Worm (Caenorhabditis elegans) whole organism, L4 larva: ENCODE measurements around the gene F07C3.9.

Source experiments
- F44E2.7 ChIP-seq: fragments of 200-800 bp; sonication (Bioruptor generic); IDR thresholded peaks from 2 replicates; pipeline ENCODE4 v2.1.2; 2022; ENCODE audit warnings: missing genetic modification characterization, missing compliant biosample characterization
- Y75B8A.6 ChIP-seq: fragments of 200-800 bp; sonication (Bioruptor generic); IDR thresholded peaks from 2 replicates; pipeline ENCODE4 v1.3.6; 2022; ENCODE audit warnings: missing genetic modification reagents, missing genetic modification characterization, missing compliant biosample characterization
- ZK337.2 ChIP-seq: fragments of 200-800 bp; sonication (Bioruptor generic); IDR thresholded peaks from 2 replicates; pipeline ENCODE4 v1.3.6; 2022; ENCODE audit warnings: missing genetic modification reagents, missing genetic modification characterization, missing compliant biosample characterization
- aha-1 ChIP-seq: fragments of 150-350 bp; peaks from one replicate; lab custom pipeline; 2014; ENCODE audit warnings: missing biosample characterization, missing genetic modification characterization
- aly-2 ChIP-seq: sonication (generic microtip); optimal IDR thresholded peaks from 2 replicates; lab custom pipeline; 2018; ENCODE audit warnings: missing biosample characterization, missing genetic modification characterization
- ceh-28 ChIP-seq: fragments of 150-350 bp; optimal IDR thresholded peaks from 2 replicates; lab custom pipeline; 2014; ENCODE audit warnings: missing biosample characterization, missing genetic modification reagents, missing genetic modification characterization
- ces-1 ChIP-seq: fragments of 150-350 bp; sonication (generic microtip); optimal IDR thresholded peaks from 4 replicates; lab custom pipeline; 2014; ENCODE audit warnings: missing biosample characterization, missing genetic modification reagents, missing genetic modification characterization
- daf-12 ChIP-seq: fragments of 150-350 bp; optimal IDR thresholded peaks from 2 replicates; lab custom pipeline; 2014; ENCODE audit warnings: missing biosample characterization, missing genetic modification reagents, missing genetic modification characterization
- daf-16 ChIP-seq, 3 experiments: sonication (generic microtip); optimal IDR thresholded peaks; 2 replicates each; lab custom pipeline; 2016 to 2017; ENCODE audit warnings: missing genetic modification characterization in 3 of 3, missing genetic modification reagents in 3 of 3, mild to moderate bottlenecking in 2 of 3, missing compliant biosample characterization in 2 of 3, missing biosample characterization in 1 of 3, moderate library complexity in 1 of 3
- daf-8 ChIP-seq: fragments of 200-800 bp; sonication (Bioruptor generic); IDR thresholded peaks from 2 replicates; pipeline ENCODE4 v1.3.6; 2022; ENCODE audit warnings: missing genetic modification characterization, missing compliant biosample characterization
- dmd-6 ChIP-seq: fragments of 200-800 bp; sonication (Bioruptor generic); IDR thresholded peaks from 2 replicates; pipeline ENCODE4 v1.3.6; 2022; ENCODE audit warnings: missing genetic modification reagents, missing genetic modification characterization, missing compliant biosample characterization
- dve-1 ChIP-seq: sonication (generic microtip); optimal IDR thresholded peaks from 2 replicates; lab custom pipeline; 2017; ENCODE audit warnings: antibody characterized with exemption, mild to moderate bottlenecking, missing genetic modification characterization, missing compliant biosample characterization; ENCODE audit not compliant: insufficient read depth
- egl-27 ChIP-seq: sonication (generic microtip); optimal IDR thresholded peaks from 3 replicates; lab custom pipeline; 2017; ENCODE audit warnings: missing biosample characterization, missing genetic modification reagents, missing genetic modification characterization
- fos-1 ChIP-seq: fragments of 150-350 bp; optimal IDR thresholded peaks from 2 replicates; lab custom pipeline; 2014; ENCODE audit warnings: missing biosample characterization, missing genetic modification characterization
- hif-1 ChIP-seq, 2 experiments: sonication (generic microtip); optimal IDR thresholded peaks; 2 replicates each; lab custom pipeline; 2016 to 2017; ENCODE audit warnings: missing compliant biosample characterization in 2 of 2, missing genetic modification characterization in 2 of 2, missing genetic modification reagents in 2 of 2, missing genotype in 2 of 2, mild to moderate bottlenecking in 1 of 2
- lim-7 ChIP-seq: fragments of 200-800 bp; sonication (Bioruptor generic); IDR thresholded peaks from 2 replicates; pipeline ENCODE4 v1.3.6; 2022; ENCODE audit warnings: missing genetic modification characterization, missing compliant biosample characterization
- lsy-2 ChIP-seq, 2 experiments: fragments of 150-350 bp in 1 of 2; sonication (generic microtip) in 1 of 2; optimal IDR thresholded peaks; 2 replicates each; lab custom pipeline; 2014 to 2017; ENCODE audit warnings: missing biosample characterization in 2 of 2, missing genetic modification characterization in 2 of 2
- nhr-11 ChIP-seq: fragments of 150-350 bp; optimal IDR thresholded peaks from 2 replicates; lab custom pipeline; 2014; ENCODE audit warnings: missing biosample characterization, missing genetic modification characterization
- nhr-25 ChIP-seq: sonication (generic microtip); optimal IDR thresholded peaks from 2 replicates; lab custom pipeline; 2017; ENCODE audit warnings: missing genetic modification characterization, mild to moderate bottlenecking, missing compliant biosample characterization, antibody characterized with exemption, moderate library complexity, borderline replicate concordance; ENCODE audit not compliant: insufficient read depth
- nhr-28 ChIP-seq: fragments of 150-350 bp; optimal IDR thresholded peaks from 2 replicates; lab custom pipeline; 2014; ENCODE audit warnings: missing biosample characterization, missing genetic modification characterization
- nhr-41 ChIP-seq: fragments of 200-800 bp; sonication (Bioruptor generic); IDR thresholded peaks from 2 replicates; pipeline ENCODE4 v1.3.6; 2022; ENCODE audit warnings: missing genetic modification reagents, missing genetic modification characterization, missing compliant biosample characterization
- nhr-6 ChIP-seq: fragments of 150-350 bp; optimal IDR thresholded peaks from 2 replicates; lab custom pipeline; 2014; ENCODE audit warnings: missing biosample characterization, missing genetic modification characterization
- nhr-76 ChIP-seq: fragments of 150-350 bp; optimal IDR thresholded peaks from 2 replicates; lab custom pipeline; 2014; ENCODE audit warnings: missing biosample characterization, missing genetic modification characterization
- nhr-77 ChIP-seq: fragments of 150-350 bp; optimal IDR thresholded peaks from 2 replicates; lab custom pipeline; 2014; ENCODE audit warnings: missing biosample characterization, missing genetic modification characterization
- pqm-1 ChIP-seq: sonication (generic microtip); optimal IDR thresholded peaks from 2 replicates; lab custom pipeline; 2017; ENCODE audit warnings: missing biosample characterization, missing genetic modification characterization
- rbr-2 ChIP-seq: sonication (generic microtip); optimal IDR thresholded peaks from 2 replicates; lab custom pipeline; 2016; ENCODE audit warnings: missing genotype, missing genetic modification characterization, missing compliant biosample characterization
- skn-1 ChIP-seq: fragments of 150-350 bp; optimal IDR thresholded peaks from 2 replicates; lab custom pipeline; 2014; ENCODE audit warnings: missing biosample characterization, missing genetic modification characterization
- spr-1 ChIP-seq: sonication (generic microtip); optimal IDR thresholded peaks from 2 replicates; lab custom pipeline; 2016; ENCODE audit warnings: mild to moderate bottlenecking, missing genetic modification characterization, missing compliant biosample characterization
- unc-130 ChIP-seq: sonication (generic microtip); optimal IDR thresholded peaks from 2 replicates; lab custom pipeline; 2016; ENCODE audit warnings: missing genetic modification reagents, missing genetic modification characterization, missing compliant biosample characterization
- unc-39 ChIP-seq: sonication (generic microtip); optimal IDR thresholded peaks from 2 replicates; lab custom pipeline; 2017; ENCODE audit warnings: missing biosample characterization, missing genetic modification characterization
- unc-62 ChIP-seq, 3 experiments: fragments of 150-350 bp in 1 of 3; sonication (generic microtip); optimal IDR thresholded peaks in 2 of 3; peaks in 1 of 3; 1 replicate in 1 of 3; 2 replicates in 2 of 3; lab custom pipeline; 2014 to 2017; ENCODE audit warnings: missing biosample characterization in 3 of 3, missing genetic modification characterization in 3 of 3, missing genetic modification reagents in 3 of 3, missing genotype in 1 of 3
- vab-7 ChIP-seq: fragments of 200-800 bp; sonication (Bioruptor generic); IDR thresholded peaks from 2 replicates; pipeline ENCODE4 v1.3.6; 2022; ENCODE audit warnings: missing genetic modification reagents, missing genetic modification characterization, missing compliant biosample characterization
- zfp-3 ChIP-seq: fragments of 200-800 bp; sonication (Bioruptor generic); conservative IDR thresholded peaks from 2 replicates; pipeline ENCODE4 v1.3.6; 2022; ENCODE audit warnings: missing genetic modification reagents, missing genetic modification characterization, missing compliant biosample characterization
- zip-2 ChIP-seq: fragments of 150-350 bp; optimal IDR thresholded peaks from 2 replicates; lab custom pipeline; 2014; ENCODE audit warnings: missing biosample characterization, missing genetic modification characterization

F07C3.9 gene

DNA sequence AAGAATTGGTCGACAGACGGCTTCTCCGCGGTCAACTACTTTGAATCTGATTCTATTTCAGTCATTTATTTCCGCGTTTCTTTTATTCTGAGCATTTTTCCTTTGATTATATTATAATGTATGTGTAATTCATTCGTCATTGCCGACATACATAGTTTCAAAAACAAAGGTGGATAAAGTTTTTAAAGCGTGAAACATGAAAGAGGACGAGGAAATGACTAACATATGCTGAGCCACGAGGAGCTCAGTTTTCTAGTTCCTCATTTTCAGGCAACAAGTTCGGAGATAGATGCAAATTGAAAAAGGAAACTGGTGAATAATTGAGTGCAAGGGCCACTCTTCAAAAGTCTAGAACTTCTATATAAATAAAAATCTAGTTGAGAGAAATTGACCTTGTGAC is 13.8 kb upstream of the F07C3.9 start:
- TF ChIP-seq aha-1 (tag; lab: Kevin White, UChicago) (peak; percentile 86), zip-2 (tag; lab: Kevin White, UChicago) (no peak)

DNA sequence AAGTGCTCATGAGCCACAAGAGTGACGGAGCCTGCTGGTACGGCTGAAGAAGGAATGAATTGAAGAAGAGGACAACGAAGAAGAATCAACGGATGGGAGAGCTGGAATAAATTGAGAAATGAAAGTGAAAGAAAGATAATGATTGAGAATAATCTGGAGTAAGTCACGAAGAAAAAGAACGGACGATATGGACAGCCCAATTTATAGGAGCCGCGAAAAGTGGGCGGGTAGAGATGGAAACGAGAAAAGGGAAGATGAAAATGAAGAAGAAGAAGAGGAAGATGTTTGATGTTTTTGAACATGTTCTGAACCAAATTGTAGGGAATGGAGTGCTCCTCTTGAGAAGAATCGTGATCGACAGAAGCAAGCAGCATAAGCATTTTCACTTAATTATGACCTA is 12.0 kb upstream of the F07C3.9 start, which contains the start of gene slc-17.7:
TSS of gene slc-17.7 (minus strand) at position 101 of the 400 bp plus-strand sequence.
- TF ChIP-seq zfp-3 (GFP tag; lab: Robert Waterston, UW) (no peak), unc-130 (GFP tag; lab: Kevin White, UChicago) (no peak), daf-12 (tag; lab: Kevin White, UChicago) (no peak), ZK337.2 (GFP tag; lab: Robert Waterston, UW) (no peak), spr-1 (tag; lab: Kevin White, UChicago) (no peak), lsy-2 (tag; optimal IDR thresholded peaks at IDR 0.05; lab: Kevin White, UChicago) (no peak), nhr-6 (no peak), ceh-28 (tag; lab: Kevin White, UChicago) (no peak), unc-39 (tag; lab: Kevin White, UChicago) (no peak), nhr-77 (no peak), nhr-76 (tag; lab: Kevin White, UChicago) (no peak), aly-2 (tag; lab: Kevin White, UChicago) (no peak), pqm-1 (tag; lab: Kevin White, UChicago) (no peak), hif-1 (tag; optimal IDR thresholded peaks at IDR 0.05; lab: Kevin White, UChicago) (no peak), egl-27 (tag; lab: Kevin White, UChicago) (no peak), nhr-25 (tag; lab: Kevin White, UChicago) (no peak), aha-1 (tag; lab: Kevin White, UChicago) (no peak), ces-1 (GFP tag; lab: Kevin White, UChicago) (no peak)
- TF ChIP-seq, all 104 proteins: peak for 0

DNA sequence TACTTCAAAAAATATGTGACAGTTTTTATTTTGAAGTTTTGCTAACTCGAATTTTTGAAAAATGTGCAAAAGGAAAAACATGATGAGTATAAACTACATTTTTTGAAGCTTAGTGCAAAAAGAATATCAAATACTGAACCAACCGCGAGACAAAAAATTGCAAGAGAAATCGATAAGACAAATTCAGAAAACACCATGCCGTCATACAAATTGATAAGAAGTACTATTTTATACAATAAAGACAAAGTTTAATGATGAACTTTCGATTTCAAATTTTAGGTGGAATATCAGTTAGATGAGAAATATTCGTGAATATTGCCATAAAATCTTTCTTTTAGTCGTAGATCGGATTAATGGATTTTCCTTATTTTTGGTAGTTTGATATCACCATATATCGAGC is 8.3 kb upstream of the F07C3.9 start:
- TF ChIP-seq nhr-41 (GFP tag; lab: Robert Waterston, UW) (no peak), dve-1 (tag; lab: Kevin White, UChicago) (peak; percentile 22), nhr-28 (tag; lab: Kevin White, UChicago) (peak; percentile 43), skn-1 (no peak), unc-130 (GFP tag; lab: Kevin White, UChicago) (no peak), dmd-6 (peak; percentile 47), nhr-77 (peak; percentile 7), daf-16 (GFP tag; optimal IDR thresholded peaks at IDR 0.05; lab: Kevin White, UChicago) (no peak), daf-16 (tag; optimal IDR thresholded peaks at IDR 0.05; lab: Kevin White, UChicago) (peak; percentile 52)
- TF ChIP-seq, all 104 proteins: peak for 5

DNA sequence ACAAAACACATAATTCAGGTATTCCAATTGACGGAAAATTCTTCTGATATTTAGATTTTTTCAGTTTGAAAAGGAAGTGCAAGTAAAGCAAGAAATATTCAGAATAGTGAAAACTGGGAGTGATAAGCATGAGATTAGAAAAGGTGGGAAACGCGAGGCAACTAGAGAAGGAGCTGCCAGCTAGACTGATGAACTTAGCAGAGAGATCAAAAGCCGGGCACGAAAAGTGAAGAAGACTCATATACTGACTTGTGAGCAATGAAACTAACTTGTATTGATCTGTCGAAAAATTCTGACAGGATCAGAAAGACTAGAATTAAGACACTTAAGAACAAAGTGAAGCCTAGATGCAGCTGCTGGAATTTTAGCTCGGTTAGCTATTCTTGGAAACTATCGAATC is 7.0 kb upstream of the F07C3.9 start, which contains the start of gene nhr-36:
TSS of gene nhr-36 (minus strand) at position 101 of the 400 bp plus-strand sequence.
- TF ChIP-seq rbr-2 (tag; lab: Kevin White, UChicago) (no peak), unc-62 (GFP tag; optimal IDR thresholded peaks at IDR 0.05 in 1 of 2; lab: Kevin White, UChicago) (peak in 1 of 2 experiments; percentile 53), unc-62 (tag; optimal IDR thresholded peaks at IDR 0.05; lab: Kevin White, UChicago) (no peak)

DNA sequence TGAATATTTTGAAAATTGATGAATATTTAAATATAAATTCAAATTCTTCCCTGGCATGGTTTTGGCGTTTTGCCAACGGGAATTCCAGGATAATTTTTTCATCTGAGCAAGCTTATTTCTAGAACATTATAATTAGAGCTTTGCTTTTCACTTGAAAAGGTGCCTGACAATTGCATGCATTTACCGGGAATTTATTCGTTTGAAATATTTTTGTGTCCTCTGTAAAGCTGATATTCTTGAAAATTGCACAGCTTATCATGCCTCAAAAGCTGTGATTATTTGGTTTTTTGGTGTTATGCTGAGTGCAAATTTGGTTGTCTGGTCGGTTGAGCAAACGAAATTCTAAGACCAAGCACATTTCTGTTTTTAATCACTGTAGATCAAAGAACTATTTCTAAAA is 6.0 kb upstream of the F07C3.9 start:
- TF ChIP-seq nhr-11 (tag; lab: Kevin White, UChicago) (peak; percentile 4), vab-7 (no peak)
- TF ChIP-seq, all 104 proteins: peak for 1

DNA sequence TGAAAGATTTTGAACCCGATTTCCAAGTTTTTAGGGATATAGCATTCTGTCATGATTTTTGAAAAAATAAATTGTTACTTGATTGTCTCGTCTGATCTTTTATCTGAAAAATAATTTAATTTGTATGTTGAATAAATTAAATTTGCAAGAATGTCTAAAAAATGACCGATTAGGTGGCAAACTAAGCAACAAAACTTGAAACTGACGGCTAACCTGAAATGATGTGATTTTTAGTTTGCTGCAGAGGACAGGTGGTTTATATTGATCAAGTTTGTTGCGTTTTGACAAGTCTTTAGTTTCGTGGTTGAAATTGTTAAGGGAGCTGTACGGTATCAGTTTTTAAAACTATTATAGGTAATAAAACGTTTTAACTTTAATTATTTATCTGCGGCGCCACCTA is 3.0 kb upstream of the F07C3.9 start, which contains the start of gene F07C3.16:
TSS of gene F07C3.16 (minus strand) at position 101 of the 400 bp plus-strand sequence.
- TF ChIP-seq Y75B8A.6 (GFP tag; lab: Robert Waterston, UW) (no peak), daf-8 (GFP tag; lab: Robert Waterston, UW) (no peak), ceh-28 (tag; lab: Kevin White, UChicago) (no peak), fos-1 (no peak), unc-62 (GFP tag; optimal IDR thresholded peaks at IDR 0.05 in 1 of 2; lab: Kevin White, UChicago) (peak in 1 of 2 experiments; percentile 78), unc-62 (tag; optimal IDR thresholded peaks at IDR 0.05; lab: Kevin White, UChicago) (no peak), F44E2.7 (GFP tag; lab: Robert Waterston, UW) (no peak), lim-7 (GFP tag; lab: Robert Waterston, UW) (no peak)
